Worm (Caenorhabditis elegans) whole organism, young adult: Measurements from ENCODE around the gene Y19D10B.6.

Experiments used
- Y95B8A.8 ChIP-seq: fragments of 200-800 bp; sonication (Bioruptor generic); IDR thresholded peaks from 2 replicates; pipeline ENCODE4 v1.3.6; 2022; ENCODE audit warnings: missing genetic modification reagents, missing genetic modification characterization, missing compliant biosample characterization
- athp-1 ChIP-seq: sonication (generic microtip); optimal IDR thresholded peaks from 2 replicates; lab custom pipeline; 2017; ENCODE audit warnings: mild to moderate bottlenecking, missing genetic modification characterization, missing compliant biosample characterization
- dox-1 ChIP-seq: fragments of 200-800 bp; sonication (Bioruptor generic); IDR thresholded peaks from 2 replicates; pipeline ENCODE4 v1.3.6; 2022; ENCODE audit warnings: missing genetic modification reagents, missing genetic modification characterization, missing compliant biosample characterization
- him-1 ChIP-seq: sonication (generic microtip); optimal IDR thresholded peaks from 2 replicates; lab custom pipeline; 2016; ENCODE audit warnings: missing genotype, missing genetic modification reagents, missing genetic modification characterization, missing compliant biosample characterization
- madf-8 ChIP-seq: fragments of 200-800 bp; sonication (Bioruptor generic); conservative IDR thresholded peaks from 2 replicates; pipeline ENCODE4 v1.3.6; 2022; ENCODE audit warnings: missing genetic modification reagents, missing genetic modification characterization, missing compliant biosample characterization
- nhr-27 ChIP-seq: fragments of 200-800 bp; sonication (Bioruptor generic); optimal IDR thresholded peaks from 2 replicates; lab custom pipeline; 2018; ENCODE audit warnings: mild to moderate bottlenecking, missing genetic modification characterization, moderate library complexity, missing compliant biosample characterization
- tlf-1 ChIP-seq: fragments of 200-800 bp; sonication (Bioruptor generic); optimal IDR thresholded peaks from 2 replicates; lab custom pipeline; 2018; ENCODE audit warnings: mild to moderate bottlenecking, missing genetic modification characterization, missing compliant biosample characterization

ce11 chrV:2308246-2308645 is 12.7 kb downstream of the Y19D10B.6 start:
- TF ChIP-seq tlf-1 (GFP tag; lab: Kevin White, UChicago) (peak; percentile 31), Y95B8A.8 (GFP tag; lab: Robert Waterston, UW) (no peak), madf-8 (GFP tag; lab: Robert Waterston, UW) (no peak), nhr-27 (tag; lab: Kevin White, UChicago) (no peak), dox-1 (GFP tag; lab: Robert Waterston, UW) (peak; percentile 73), athp-1 (no peak), him-1 (no peak)
